Worm (Caenorhabditis elegans): ENCODE results near the gene Y54G2A.26.

ce11 chrIV:3014610-3015009, 19.3 kb upstream of the Y54G2A.26 start:
- TF ChIP-seq nhr-23 (tag; optimal IDR thresholded peaks at IDR 0.05) (no peak), ztf-11 (tag; optimal IDR thresholded peaks at IDR 0.05) (no peak), unc-62 (GFP tag; optimal IDR thresholded peaks at IDR 0.05) (peak; percentile 50), nhr-12 (tag; optimal IDR thresholded peaks at IDR 0.05) (no peak), ama-1 (optimal IDR thresholded peaks at IDR 0.05) (no peak), nhr-21 (tag; optimal IDR thresholded peaks at IDR 0.05) (no peak), lin-39 (tag; optimal IDR thresholded peaks at IDR 0.05) (no peak), egl-27 (tag; optimal IDR thresholded peaks at IDR 0.05) (no peak)

All from whole organism, L2 larva.